Fruit fly (Drosophila melanogaster): ENCODE measurements around the gene Sod1.

Gene Sod1

dm6 chr3L:11130535-11130934 is 17.0 kb upstream of the Sod1 start, which contains the start of gene nol:
Gene nol, plus strand, starts transcription at chr3L:11130835.
- TF ChIP-seq fd96Ca (GFP tag; IDR thresholded peaks at IDR 0.05) (no peak), Ets98B (GFP tag; IDR thresholded peaks at IDR 0.05) (no peak), gl (tag; optimal IDR thresholded peaks at IDR 0.05) (no peak)

DNA sequence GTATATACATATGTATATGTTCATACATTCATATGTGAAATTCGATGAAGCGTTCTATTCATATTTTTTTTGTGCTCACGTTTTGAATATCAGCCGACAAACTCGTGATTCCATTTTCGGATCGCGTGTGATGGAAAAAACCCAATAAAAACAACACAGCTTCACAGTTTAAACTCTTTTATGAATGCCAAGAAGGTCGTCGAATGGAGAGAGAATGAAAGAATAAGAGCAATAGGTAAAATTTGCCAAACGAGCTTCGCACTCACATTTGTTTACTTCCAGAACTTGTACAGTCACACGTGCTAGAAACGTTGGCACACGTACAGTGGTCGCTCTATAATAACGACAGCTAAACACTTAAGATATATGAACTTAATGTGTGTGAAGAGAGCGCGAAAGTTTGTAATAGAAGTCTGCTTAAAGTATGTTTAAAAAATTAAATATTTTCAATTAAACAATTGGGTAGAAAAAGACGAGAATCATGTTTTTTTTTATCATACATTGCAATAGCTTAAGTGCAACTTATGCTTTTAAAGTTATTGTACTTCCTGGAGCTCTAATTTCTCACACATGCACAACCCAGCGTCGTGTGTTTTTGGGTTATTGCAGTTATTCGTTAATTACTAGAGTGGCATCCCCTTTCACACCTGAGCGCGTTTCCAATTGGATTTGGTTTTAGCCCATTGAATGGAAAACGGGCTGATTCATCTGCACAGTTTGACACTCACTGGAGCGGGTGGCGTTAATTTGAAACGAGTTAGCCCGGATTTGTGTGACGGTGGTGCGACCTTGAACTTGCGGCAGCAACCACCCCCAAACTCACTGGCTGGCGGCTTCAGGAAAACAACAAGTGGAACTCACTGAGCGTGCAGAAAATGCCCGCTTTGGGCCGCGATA is 12.3 kb upstream of the Sod1 start:
- TF ChIP-seq Ets98B (GFP tag; IDR thresholded peaks at IDR 0.05), result no peak
- no peak for TF ChIP-seq CG17806 (tag; optimal IDR thresholded peaks at IDR 0.05)
- no peak for TF ChIP-seq Pif1A (GFP tag; optimal IDR thresholded peaks at IDR 0.05)

- no peak for TF ChIP-seq Pif1B (GFP tag; optimal IDR thresholded peaks at IDR 0.05)
- TF ChIP-seq D1 (tag; optimal IDR thresholded peaks at IDR 0.05), result no peak
- TF ChIP-seq Snoo (tag; optimal IDR thresholded peaks at IDR 0.05), result no peak
- TF ChIP-seq CG12605 (GFP tag; IDR thresholded peaks at IDR 0.05), result no peak
These were observed 11.3 kb upstream of the Sod1 start for dm6 chr3L:11124841-11125240.

- TF ChIP-seq CG12605 (GFP tag; IDR thresholded peaks at IDR 0.05) (no peak), CG34367 (tag; optimal IDR thresholded peaks at IDR 0.05) (no peak), CG14655 (GFP tag; optimal IDR thresholded peaks at IDR 0.05) (peak; percentile 47), gl (tag; optimal IDR thresholded peaks at IDR 0.05) (no peak)
These were observed 10.9 kb upstream of the Sod1 start for dm6 chr3L:11124439-11124838.

dm6 chr3L:11123598-11124284 is 10.2 kb upstream of the Sod1 start:
- TF ChIP-seq CG17806 (tag; optimal IDR thresholded peaks at IDR 0.05) (no peak), CG4496 (GFP tag; IDR thresholded peaks at IDR 0.05) (0 out of 3 replicates have a peak, but pooled peaks have one; percentile 11)

dm6 chr3L:11123088-11123487 is 9.5 kb upstream of the Sod1 start, which contains the start of the genes Ufd1 and NaPi-III:
Gene Ufd1, minus strand, starts transcription at chr3L:11123216.
Gene NaPi-III, plus strand, starts transcription at chr3L:11123348.
- TF ChIP-seq Snoo (tag; optimal IDR thresholded peaks at IDR 0.05) (peak; percentile 43), Pif1A (GFP tag; optimal IDR thresholded peaks at IDR 0.05) (peak; percentile 1), CG15710 (tag; optimal IDR thresholded peaks at IDR 0.05) (peak; percentile 31), Ets98B (GFP tag; IDR thresholded peaks at IDR 0.05) (peak; percentile 76), gl (tag; optimal IDR thresholded peaks at IDR 0.05) (no peak), CG17806 (tag; optimal IDR thresholded peaks at IDR 0.05) (no peak), fd96Ca (GFP tag; IDR thresholded peaks at IDR 0.05) (0 out of 3 replicates have a peak, but pooled peaks have one; percentile 24), EcR (GFP tag; optimal IDR thresholded peaks at IDR 0.05) (no peak), CG14655 (GFP tag; optimal IDR thresholded peaks at IDR 0.05) (no peak), CG34367 (tag; optimal IDR thresholded peaks at IDR 0.05) (no peak), CG32121 (GFP tag; IDR thresholded peaks at IDR 0.05) (peak; percentile 69), rn (GFP tag; IDR thresholded peaks at IDR 0.05) (0 out of 2 replicates have a peak, but pooled peaks have one; percentile 23), CG4496 (GFP tag; IDR thresholded peaks at IDR 0.05) (peak; percentile 76), CG13204 (GFP tag; optimal IDR thresholded peaks at IDR 0.05) (no peak), CG8301 (tag; optimal IDR thresholded peaks at IDR 0.05) (no peak)

dm6 chr3L:11120419-11120958 is 6.9 kb upstream of the Sod1 start, which contains the start of the genes FoxK and mRpL2:
Gene FoxK, minus strand, starts transcription at chr3L:11120783.
Gene mRpL2, plus strand, starts transcription at chr3L:11120847.
- TF ChIP-seq CG10348 (GFP tag; IDR thresholded peaks at IDR 0.05), result no peak
- TF ChIP-seq CG15710 (tag; optimal IDR thresholded peaks at IDR 0.05), result peak; percentile 84
- peak; percentile 89 for TF ChIP-seq CG14655 (GFP tag; optimal IDR thresholded peaks at IDR 0.05)
- TF ChIP-seq gl (tag; optimal IDR thresholded peaks at IDR 0.05), result peak; percentile 95
- TF ChIP-seq CG12605 (GFP tag; IDR thresholded peaks at IDR 0.05), result peak; percentile 90
- peak; percentile 74 for TF ChIP-seq CG17806 (tag; optimal IDR thresholded peaks at IDR 0.05)
- peak; percentile 63; the same call in 1 of the 2 replicates for TF ChIP-seq CG32121 (GFP tag; IDR thresholded peaks at IDR 0.05)
- peak; percentile 87 for TF ChIP-seq CG34367 (tag; optimal IDR thresholded peaks at IDR 0.05)
- peak; percentile 39; the same call in 1 of the 2 replicates for TF ChIP-seq rn (GFP tag; IDR thresholded peaks at IDR 0.05)
- TF ChIP-seq CG9948 (tag; optimal IDR thresholded peaks at IDR 0.05), result peak; percentile 66
- TF ChIP-seq EcR (GFP tag; optimal IDR thresholded peaks at IDR 0.05), result peak; percentile 17
- peak; percentile 91 for TF ChIP-seq Pif1A (GFP tag; optimal IDR thresholded peaks at IDR 0.05)
- peak; percentile 69; the same call in 1 of the 3 replicates for TF ChIP-seq fd96Ca (GFP tag; IDR thresholded peaks at IDR 0.05)
- peak; percentile 92 for TF ChIP-seq Pif1B (GFP tag; optimal IDR thresholded peaks at IDR 0.05)
- peak; percentile 89 for TF ChIP-seq CG13204 (GFP tag; optimal IDR thresholded peaks at IDR 0.05)
- peak; percentile 68 for TF ChIP-seq Snoo (tag; optimal IDR thresholded peaks at IDR 0.05)
- peak; percentile 84 for TF ChIP-seq CG8159 (tag; optimal IDR thresholded peaks at IDR 0.05)
- TF ChIP-seq CG4496 (GFP tag; IDR thresholded peaks at IDR 0.05), result peak; percentile 80
- peak; percentile 43 for TF ChIP-seq D1 (tag; optimal IDR thresholded peaks at IDR 0.05)
- peak; percentile 82 for TF ChIP-seq CG8301 (tag; optimal IDR thresholded peaks at IDR 0.05)
- peak; percentile 76 for TF ChIP-seq Ets98B (GFP tag; IDR thresholded peaks at IDR 0.05)

All from whole organism, pupa.